Fruit fly (Drosophila melanogaster) whole organism, embryonic: ENCODE measurements around the gene nmo.

Experiments used
- CG1024 ChIP-seq: fragments of 200-800 bp; sonication (Bioruptor generic); IDR thresholded peaks from 2 replicates; pipeline ENCODE4 v1.3.6; 2022; ENCODE audit warnings: missing biosample characterization, missing genetic modification characterization
- CG10366 ChIP-seq: fragments of 200-800 bp; sonication (Bioruptor generic); IDR thresholded peaks from 2 replicates; pipeline ENCODE4 v1.3.6; 2022; ENCODE audit warnings: missing biosample characterization, missing genetic modification characterization
- CG11456 ChIP-seq: fragments of 200-800 bp; sonication (Bioruptor generic); IDR thresholded peaks from 3 replicates; pipeline ENCODE4 v1.3.6; 2022; ENCODE audit warnings: missing biosample characterization, missing genetic modification characterization
- CG11560 ChIP-seq: fragments of 200-800 bp; sonication (Bioruptor generic); IDR thresholded peaks from 3 replicates; pipeline ENCODE4 v1.3.6; 2022; ENCODE audit warnings: missing biosample characterization, missing genetic modification characterization
- CG12071 ChIP-seq: fragments of 200-800 bp; sonication (Bioruptor generic); optimal IDR thresholded peaks from 3 replicates; lab custom pipeline; 2018; ENCODE audit warnings: missing biosample characterization, mild to moderate bottlenecking, missing genetic modification characterization
- CG12219 ChIP-seq: fragments of 200-800 bp; sonication (Bioruptor generic); optimal IDR thresholded peaks from 3 replicates; lab custom pipeline; 2018; ENCODE audit warnings: missing biosample characterization, mild to moderate bottlenecking, missing genetic modification characterization
- CG12769 ChIP-seq: fragments of 200-800 bp; sonication (Bioruptor generic); optimal IDR thresholded peaks from 2 replicates; lab custom pipeline; 2019; ENCODE audit warnings: missing biosample characterization, mild to moderate bottlenecking, missing genetic modification characterization, moderate library complexity
- CG13894 ChIP-seq: fragments of 200-800 bp; sonication (Bioruptor generic); optimal IDR thresholded peaks from 3 replicates; lab custom pipeline; 2018; ENCODE audit warnings: missing biosample characterization, mild to moderate bottlenecking, missing genetic modification characterization, moderate library complexity
- CG15269 ChIP-seq: fragments of 200-800 bp; sonication (Bioruptor generic); optimal IDR thresholded peaks from 2 replicates; lab custom pipeline; 2018; ENCODE audit warnings: missing biosample characterization, mild to moderate bottlenecking, missing genetic modification characterization, moderate library complexity
- CG17912 ChIP-seq: fragments of 200-800 bp; sonication (Bioruptor generic); optimal IDR thresholded peaks from 2 replicates; lab custom pipeline; 2018; ENCODE audit warnings: missing biosample characterization, mild to moderate bottlenecking, missing genetic modification characterization
- CG18262 ChIP-seq: fragments of 200-800 bp; optimal IDR thresholded peaks from 3 replicates; lab custom pipeline; 2019; ENCODE audit warnings: missing biosample characterization, mild to moderate bottlenecking, missing genetic modification characterization, moderate library complexity
- CG3163 ChIP-seq: fragments of 200-800 bp; sonication (Bioruptor generic); optimal IDR thresholded peaks from 3 replicates; lab custom pipeline; 2016; ENCODE audit warnings: missing biosample characterization, missing genetic modification characterization
- CG4282 ChIP-seq: fragments of 200-800 bp; sonication (Bioruptor generic); optimal IDR thresholded peaks from 2 replicates; lab custom pipeline; 2016; ENCODE audit warnings: missing biosample characterization, missing genetic modification characterization
- CG43689 ChIP-seq: fragments of 200-800 bp; sonication (Bioruptor generic); IDR thresholded peaks from 2 replicates; pipeline ENCODE4 v1.3.6; 2022; ENCODE audit warnings: missing biosample characterization, missing genetic modification characterization
- CG4854 ChIP-seq: fragments of 200-800 bp; sonication (Bioruptor generic); optimal IDR thresholded peaks from 2 replicates; lab custom pipeline; 2016; ENCODE audit warnings: missing biosample characterization, missing genetic modification characterization, inconsistent platforms
- CG6683 ChIP-seq: fragments of 200-800 bp; sonication (Bioruptor generic); optimal IDR thresholded peaks from 2 replicates; lab custom pipeline; 2017; ENCODE audit warnings: missing biosample characterization, mild to moderate bottlenecking, missing genetic modification characterization, missing genetic modification reagents
- CG8290 ChIP-seq, 3 experiments: fragments of 200-800 bp; sonication (Bioruptor generic); optimal IDR thresholded peaks; 2 replicates each; lab custom pipeline; 2016 to 2019; ENCODE audit warnings: missing biosample characterization in 3 of 3, missing genetic modification characterization in 3 of 3, mild to moderate bottlenecking in 2 of 3, moderate library complexity in 1 of 3
- Dek ChIP-seq: fragments of 200-800 bp; sonication (Bioruptor generic); optimal IDR thresholded peaks from 3 replicates; lab custom pipeline; 2019; ENCODE audit warnings: missing biosample characterization, mild to moderate bottlenecking, missing genetic modification characterization, moderate library complexity
- Doc3 ChIP-seq: fragments of 200-800 bp; sonication (Bioruptor generic); IDR thresholded peaks from 3 replicates; pipeline ENCODE4 v1.3.6; 2022; ENCODE audit warnings: missing biosample characterization, missing genetic modification characterization; ENCODE audit not compliant: partially characterized antibody
- E2f1 ChIP-seq: fragments of 200-800 bp; sonication (Bioruptor generic); IDR thresholded peaks from 2 replicates; pipeline ENCODE4 v1.3.6; 2022; ENCODE audit warnings: missing biosample characterization, missing genetic modification characterization
- Fer1 ChIP-seq: fragments of 200-800 bp; sonication (Bioruptor generic); optimal IDR thresholded peaks from 2 replicates; lab custom pipeline; 2017; ENCODE audit warnings: missing biosample characterization, mild to moderate bottlenecking, missing genetic modification characterization
- Hand ChIP-seq: fragments of 200-800 bp; sonication (Bioruptor generic); optimal IDR thresholded peaks from 2 replicates; lab custom pipeline; 2017; ENCODE audit warnings: mild to moderate bottlenecking, missing biosample characterization, missing genetic modification reagents, missing genetic modification characterization
- Six4 ChIP-seq: fragments of 200-800 bp; sonication (Bioruptor generic); optimal IDR thresholded peaks from 2 replicates; lab custom pipeline; 2016; ENCODE audit warnings: missing biosample characterization, missing genetic modification characterization
- Ssrp ChIP-seq: fragments of 200-800 bp; sonication (Bioruptor generic); optimal IDR thresholded peaks from 2 replicates; lab custom pipeline; 2018; ENCODE audit warnings: missing biosample characterization, mild to moderate bottlenecking, missing genetic modification characterization, moderate library complexity
- TFAM ChIP-seq: fragments of 200-800 bp; sonication (Bioruptor generic); optimal IDR thresholded peaks from 2 replicates; lab custom pipeline; 2017; ENCODE audit warnings: missing biosample characterization, missing genetic modification characterization, inconsistent platforms
- Trl ChIP-seq, 3 experiments: fragments of >200 bp in 2 of 3; fragments of 200-800 bp in 1 of 3; sonication (Bioruptor generic) in 1 of 3; optimal IDR thresholded peaks; 2 replicates in 1 of 3; 3 replicates in 2 of 3; lab custom pipeline; 2016 to 2017; ENCODE audit warnings: missing biosample characterization in 1 of 3, missing genetic modification characterization in 1 of 3
- Usf ChIP-seq: fragments of 200-800 bp; sonication (Bioruptor generic); optimal IDR thresholded peaks from 2 replicates; lab custom pipeline; 2017; ENCODE audit warnings: missing genotype, missing biosample characterization, missing genetic modification characterization
- Vsx1 ChIP-seq: fragments of 200-800 bp; sonication (Bioruptor generic); optimal IDR thresholded peaks from 2 replicates; lab custom pipeline; 2017; ENCODE audit warnings: missing biosample characterization, mild to moderate bottlenecking, missing genetic modification characterization, missing genetic modification reagents
- crc ChIP-seq: fragments of 200-800 bp; sonication (Bioruptor generic); optimal IDR thresholded peaks from 2 replicates; lab custom pipeline; 2016; ENCODE audit warnings: missing biosample characterization, missing genetic modification characterization
- dan ChIP-seq: fragments of 200-800 bp; sonication (Bioruptor generic); IDR thresholded peaks from 2 replicates; pipeline ENCODE4 v1.3.6; 2022; ENCODE audit warnings: missing biosample characterization, missing genetic modification characterization
- dati ChIP-seq: fragments of 200-800 bp; sonication (Bioruptor generic); IDR thresholded peaks from 2 replicates; pipeline ENCODE4 v1.3.6; 2022; ENCODE audit warnings: missing biosample characterization, missing genetic modification characterization
- fd3F ChIP-seq: fragments of 200-800 bp; sonication (Bioruptor generic); optimal IDR thresholded peaks from 2 replicates; lab custom pipeline; 2018; ENCODE audit warnings: missing biosample characterization, mild to moderate bottlenecking, missing genetic modification characterization, moderate library complexity
- gfzf ChIP-seq: fragments of 200-800 bp; sonication (Bioruptor generic); optimal IDR thresholded peaks from 2 replicates; lab custom pipeline; 2016; ENCODE audit warnings: missing biosample characterization, mild to moderate bottlenecking, missing genetic modification characterization, moderate library complexity
- gsb-n ChIP-seq: fragments of 200-800 bp; sonication (Bioruptor generic); optimal IDR thresholded peaks from 3 replicates; lab custom pipeline; 2018; ENCODE audit warnings: missing biosample characterization, mild to moderate bottlenecking, missing genetic modification characterization
- kni ChIP-seq: fragments of 200-800 bp; sonication (Bioruptor generic); optimal IDR thresholded peaks from 3 replicates; lab custom pipeline; 2017; ENCODE audit warnings: mild to moderate bottlenecking, missing biosample characterization, missing genetic modification reagents, missing genetic modification characterization
- lilli ChIP-seq: fragments of 200-800 bp; sonication (Bioruptor generic); optimal IDR thresholded peaks from 3 replicates; lab custom pipeline; 2016; ENCODE audit warnings: missing biosample characterization, missing genetic modification characterization
- onecut ChIP-seq: fragments of 200-800 bp; sonication (Bioruptor generic); IDR thresholded peaks from 2 replicates; pipeline ENCODE4 v1.3.6; 2022; ENCODE audit warnings: missing biosample characterization, missing genetic modification characterization
- p53 ChIP-seq: fragments of 200-800 bp; sonication (Bioruptor generic); optimal IDR thresholded peaks from 2 replicates; lab custom pipeline; 2016; ENCODE audit warnings: missing biosample characterization, missing genetic modification characterization
- sc ChIP-seq, 3 experiments: fragments of >200 bp in 2 of 3; fragments of 200-800 bp in 1 of 3; sonication (Bioruptor generic) in 1 of 3; optimal IDR thresholded peaks; 2 replicates in 2 of 3; 3 replicates in 1 of 3; lab custom pipeline; 2017; ENCODE audit warnings: mild to moderate bottlenecking in 1 of 3, missing biosample characterization in 1 of 3, missing genetic modification characterization in 1 of 3, missing genetic modification reagents in 1 of 3
- slou ChIP-seq: fragments of 200-800 bp; sonication (Bioruptor generic); optimal IDR thresholded peaks from 3 replicates; lab custom pipeline; 2016; ENCODE audit warnings: missing biosample characterization, missing genetic modification characterization
- so ChIP-seq: fragments of 200-800 bp; sonication (Bioruptor generic); IDR thresholded peaks from 3 replicates; pipeline ENCODE4 v1.3.6; 2022; ENCODE audit warnings: missing biosample characterization, missing genetic modification characterization
- sob ChIP-seq: fragments of 200-800 bp; sonication (Bioruptor generic); IDR thresholded peaks from 2 replicates; pipeline ENCODE4 v1.3.6; 2022; ENCODE audit warnings: missing biosample characterization, missing genetic modification characterization
- sr ChIP-seq: fragments of 200-800 bp; sonication (Bioruptor generic); IDR thresholded peaks from 3 replicates; pipeline ENCODE4 v1.3.6; 2022; ENCODE audit warnings: missing biosample characterization, missing genetic modification characterization
- sug ChIP-seq: fragments of 200-800 bp; optimal IDR thresholded peaks from 2 replicates; lab custom pipeline; 2019; ENCODE audit warnings: missing biosample characterization, mild to moderate bottlenecking, missing genetic modification characterization, moderate library complexity
- unpg ChIP-seq: fragments of 200-800 bp; sonication (Bioruptor generic); optimal IDR thresholded peaks from 3 replicates; lab custom pipeline; 2018; ENCODE audit warnings: missing biosample characterization, mild to moderate bottlenecking, missing genetic modification characterization, moderate library complexity
- vnd ChIP-seq: fragments of 200-800 bp; sonication (Bioruptor generic); IDR thresholded peaks from 3 replicates; pipeline ENCODE4 v1.3.6; 2022; ENCODE audit warnings: missing biosample characterization, missing genetic modification characterization; ENCODE audit not compliant: partially characterized antibody
- vvl ChIP-seq: fragments of 200-800 bp; sonication (Bioruptor generic); IDR thresholded peaks from 2 replicates; pipeline ENCODE4 v1.3.6; 2022; ENCODE audit warnings: missing biosample characterization, missing genetic modification characterization
- wdn ChIP-seq: fragments of 200-800 bp; sonication (Bioruptor generic); IDR thresholded peaks from 2 replicates; pipeline ENCODE4 v1.3.6; 2022; ENCODE audit warnings: missing biosample characterization, missing genetic modification characterization
- yki ChIP-seq: fragments of >200 bp; optimal IDR thresholded peaks from 3 replicates; lab custom pipeline; 2018
- z ChIP-seq: fragments of 200-800 bp; sonication (Bioruptor generic); IDR thresholded peaks from 3 replicates; pipeline ENCODE4 v1.3.6; 2022; ENCODE audit warnings: missing biosample characterization, missing genetic modification characterization

The nmo gene

dm6 chr3L:8081822-8082221, 103.0 kb downstream of the nmo start (continued):
- TF ChIP-seq lilli (GFP tag; lab: Kevin White, UChicago) = peak; percentile 58
- TF ChIP-seq fd3F (GFP tag; lab: Kevin White, UChicago) = no peak
- no peak for TF ChIP-seq Usf (GFP tag; lab: Kevin White, UChicago)
- no peak for TF ChIP-seq wdn (GFP tag; lab: Robert Waterston, UW)
- TF ChIP-seq onecut = peak; percentile 82
- no peak for TF ChIP-seq CG6683 (GFP tag; lab: Kevin White, UChicago)
- TF ChIP-seq Ssrp (tag; lab: Kevin White, UChicago) = no peak
- peak; percentile 85 to 95 for TF ChIP-seq Trl (optimal IDR thresholded peaks at IDR 0.05; lab: Kevin White, UChicago)
- peak; percentile 64 for TF ChIP-seq Trl (GFP tag; optimal IDR thresholded peaks at IDR 0.05; lab: Kevin White, UChicago)
- TF ChIP-seq sc (optimal IDR thresholded peaks at IDR 0.05; lab: Kevin White, UChicago) = no peak
- TF ChIP-seq sc (GFP tag; optimal IDR thresholded peaks at IDR 0.05; lab: Kevin White, UChicago) = no peak
- TF ChIP-seq Dek = peak; percentile 17
- TF ChIP-seq CG4854 = no peak
- TF ChIP-seq unpg (GFP tag; lab: Kevin White, UChicago) = peak; percentile 46
- peak; percentile 28; the same call in 1 of the 3 replicates for TF ChIP-seq sr (GFP tag; lab: Robert Waterston, UW)
- TF ChIP-seq CG18262 (tag; lab: Kevin White, UChicago) = no peak
- TF ChIP-seq CG4282 = no peak
- TF ChIP-seq yki = no peak
- no peak for TF ChIP-seq CG43689 (GFP tag; lab: Robert Waterston, UW)
- peak; percentile 29 for TF ChIP-seq sug (tag; lab: Kevin White, UChicago)
- TF ChIP-seq CG17912 (GFP tag; lab: Kevin White, UChicago) = peak; percentile 21
- TF ChIP-seq TFAM = no peak
- TF ChIP-seq gsb-n (tag; lab: Kevin White, UChicago) = no peak
- peak; percentile 73; the same call in 1 of the 2 replicates for TF ChIP-seq vvl (GFP tag; lab: Robert Waterston, UW)
- TF ChIP-seq CG12769 (tag; lab: Kevin White, UChicago) = peak; percentile 62
- peak; percentile 2 for TF ChIP-seq crc
- peak; percentile 97 for TF ChIP-seq CG3163 (GFP tag; lab: Kevin White, UChicago)
- no peak for TF ChIP-seq p53
- no peak for TF ChIP-seq CG10366
- TF ChIP-seq dati (GFP tag; lab: Robert Waterston, UW) = no peak
- peak; percentile 81 for TF ChIP-seq Fer1 (GFP tag; lab: Kevin White, UChicago)
- TF ChIP-seq CG8290 (GFP tag; optimal IDR thresholded peaks at IDR 0.05; lab: Kevin White, UChicago) = peak; percentile 19
- peak; percentile 38 to 71 for TF ChIP-seq CG8290 (tag; optimal IDR thresholded peaks at IDR 0.05; lab: Kevin White, UChicago)
- TF ChIP-seq CG11560 (tag; lab: Robert Waterston, UW) = no peak
- TF ChIP-seq gfzf (GFP tag; lab: Kevin White, UChicago) = no peak
- peak; percentile 63 for TF ChIP-seq CG15269 (tag; lab: Kevin White, UChicago)
- no peak for TF ChIP-seq CG11456 (GFP tag; lab: Robert Waterston, UW)
- TF ChIP-seq dan (GFP tag; lab: Robert Waterston, UW) = no peak
- peak; percentile 41 for TF ChIP-seq CG12219 (GFP tag; lab: Kevin White, UChicago)
- no peak for TF ChIP-seq Six4 (GFP tag; lab: Kevin White, UChicago)
- peak; percentile 68 for TF ChIP-seq Hand (GFP tag; lab: Kevin White, UChicago)
- no peak for TF ChIP-seq CG1024
- no peak for TF ChIP-seq Doc3
- no peak for TF ChIP-seq kni (GFP tag; lab: Kevin White, UChicago)
- peak; percentile 61 for TF ChIP-seq CG12071
- peak; percentile 66 for TF ChIP-seq sob (GFP tag; lab: Robert Waterston, UW)
- TF ChIP-seq vnd = no peak
- no peak; the same call in 2 of the 3 replicates for TF ChIP-seq so (GFP tag; lab: Robert Waterston, UW)
- peak; percentile 60 for TF ChIP-seq CG13894 (tag; lab: Kevin White, UChicago)
- TF ChIP-seq Vsx1 (GFP tag; lab: Kevin White, UChicago) = peak; percentile 6
- peak; percentile 31; the same call in 1 of the 2 replicates for TF ChIP-seq E2f1 (GFP tag; lab: Robert Waterston, UW)
- no peak for TF ChIP-seq slou (GFP tag; lab: Kevin White, UChicago)
- no peak for TF ChIP-seq z (GFP tag; lab: Robert Waterston, UW)
